Worm (Caenorhabditis elegans) whole organism, mixed stage, embryonic: ENCODE measurements around the gene F36H1.3.

Experiments
- M03D4.4 ChIP-seq: sonication (generic microtip); optimal IDR thresholded peaks from 2 replicates; lab custom pipeline; 2017; ENCODE audit warnings: mild to moderate bottlenecking, missing genetic modification characterization, missing compliant biosample characterization
- bed-3 ChIP-seq: fragments of 200-800 bp; sonication (Bioruptor generic); optimal IDR thresholded peaks from 3 replicates; lab custom pipeline; 2018; ENCODE audit warnings: mild to moderate bottlenecking, missing genetic modification characterization, moderate library complexity, missing compliant biosample characterization
- blmp-1 ChIP-seq: fragments of 150-350 bp; optimal IDR thresholded peaks from 2 replicates; lab custom pipeline; 2014; ENCODE audit warnings: missing biosample characterization, missing genetic modification characterization
- ceh-39 ChIP-seq: fragments of 150-350 bp; optimal IDR thresholded peaks from 2 replicates; lab custom pipeline; 2014; ENCODE audit warnings: missing biosample characterization, missing genetic modification characterization
- ceh-43 ChIP-seq: fragments of 200-800 bp; sonication (Bioruptor generic); optimal IDR thresholded peaks from 2 replicates; lab custom pipeline; 2018; ENCODE audit warnings: mild to moderate bottlenecking, missing genetic modification characterization, moderate library complexity, missing compliant biosample characterization
- ceh-83 ChIP-seq: fragments of 200-800 bp; sonication (Bioruptor generic); optimal IDR thresholded peaks from 2 replicates; lab custom pipeline; 2018; ENCODE audit warnings: mild to moderate bottlenecking, missing genetic modification characterization, missing compliant biosample characterization
- ces-1 ChIP-seq: fragments of 150-350 bp; optimal IDR thresholded peaks from 2 replicates; lab custom pipeline; 2014; ENCODE audit warnings: missing biosample characterization, missing genetic modification reagents, missing genetic modification characterization
- cnd-1 ChIP-seq: fragments of 200-800 bp; sonication (Bioruptor generic); optimal IDR thresholded peaks from 2 replicates; lab custom pipeline; 2018; ENCODE audit warnings: mild to moderate bottlenecking, missing genetic modification characterization, missing compliant biosample characterization
- drap-1 ChIP-seq: fragments of 200-800 bp; sonication (Bioruptor generic); optimal IDR thresholded peaks from 3 replicates; lab custom pipeline; 2018; ENCODE audit warnings: mild to moderate bottlenecking, missing genetic modification characterization, missing compliant biosample characterization
- elt-1 ChIP-seq: sonication (generic microtip); optimal IDR thresholded peaks from 2 replicates; lab custom pipeline; 2017; ENCODE audit warnings: missing genetic modification characterization, mild to moderate bottlenecking, missing compliant biosample characterization, antibody characterized with exemption, moderate library complexity, borderline replicate concordance; ENCODE audit not compliant: insufficient read depth
- elt-3 ChIP-seq: fragments of 150-350 bp; optimal IDR thresholded peaks from 2 replicates; lab custom pipeline; 2014; ENCODE audit warnings: missing biosample characterization, missing genetic modification characterization
- flh-1 ChIP-seq: fragments of 200-800 bp; sonication (Bioruptor generic); optimal IDR thresholded peaks from 2 replicates; lab custom pipeline; 2018; ENCODE audit warnings: mild to moderate bottlenecking, missing genetic modification characterization, moderate library complexity, missing compliant biosample characterization
- ham-2 ChIP-seq: fragments of 200-800 bp; sonication (Bioruptor generic); optimal IDR thresholded peaks from 2 replicates; lab custom pipeline; 2018; ENCODE audit warnings: mild to moderate bottlenecking, missing genetic modification characterization, missing compliant biosample characterization
- hlh-1 ChIP-seq: fragments of 150-350 bp; optimal IDR thresholded peaks from 2 replicates; lab custom pipeline; 2014; ENCODE audit warnings: missing biosample characterization, missing genetic modification reagents, missing genetic modification characterization
- lin-13 ChIP-seq: fragments of 150-350 bp; optimal IDR thresholded peaks from 2 replicates; lab custom pipeline; 2014; ENCODE audit warnings: missing biosample characterization, missing genetic modification characterization
- lin-32 ChIP-seq: fragments of 200-800 bp; sonication (Bioruptor generic); optimal IDR thresholded peaks from 2 replicates; lab custom pipeline; 2018; ENCODE audit warnings: mild to moderate bottlenecking, missing genetic modification characterization, missing compliant biosample characterization
- lsy-2 ChIP-seq: fragments of 150-350 bp; optimal IDR thresholded peaks from 2 replicates; lab custom pipeline; 2014; ENCODE audit warnings: missing biosample characterization, missing genetic modification characterization
- mab-5 ChIP-seq: fragments of 150-350 bp; optimal IDR thresholded peaks from 2 replicates; lab custom pipeline; 2014; ENCODE audit warnings: missing biosample characterization, missing genetic modification characterization
- mep-1 ChIP-seq: fragments of 150-350 bp; optimal IDR thresholded peaks from 2 replicates; lab custom pipeline; 2017; ENCODE audit warnings: missing biosample characterization, missing genetic modification reagents, missing genetic modification characterization, inconsistent platforms
- mls-2 ChIP-seq: sonication (generic microtip); optimal IDR thresholded peaks from 2 replicates; lab custom pipeline; 2016; ENCODE audit warnings: mild to moderate bottlenecking, missing genetic modification characterization, moderate library complexity, missing compliant biosample characterization
- nhr-12 ChIP-seq: fragments of 150-350 bp; optimal IDR thresholded peaks from 2 replicates; lab custom pipeline; 2014; ENCODE audit warnings: missing biosample characterization, missing genetic modification characterization
- nhr-2 ChIP-seq: fragments of 150-350 bp; optimal IDR thresholded peaks from 2 replicates; lab custom pipeline; 2014; ENCODE audit warnings: missing biosample characterization, missing genetic modification characterization
- nhr-237 ChIP-seq: fragments of 150-350 bp; optimal IDR thresholded peaks from 2 replicates; lab custom pipeline; 2014; ENCODE audit warnings: missing biosample characterization, missing genetic modification characterization
- nhr-28 ChIP-seq: fragments of 150-350 bp; optimal IDR thresholded peaks from 2 replicates; lab custom pipeline; 2014; ENCODE audit warnings: missing biosample characterization, missing genetic modification characterization
- nhr-76 ChIP-seq: sonication (generic microtip); optimal IDR thresholded peaks from 2 replicates; lab custom pipeline; 2017; ENCODE audit warnings: missing biosample characterization, missing genetic modification characterization
- pha-4 ChIP-seq: fragments of 150-350 bp; optimal IDR thresholded peaks from 2 replicates; lab custom pipeline; 2018; ENCODE audit warnings: missing biosample characterization, missing genetic modification reagents, missing genetic modification characterization
- sem-2 ChIP-seq: fragments of 200-800 bp; sonication (Bioruptor generic); optimal IDR thresholded peaks from 2 replicates; lab custom pipeline; 2018; ENCODE audit warnings: mild to moderate bottlenecking, missing genetic modification characterization, missing compliant biosample characterization
- snpc-4 ChIP-seq: fragments of 150-350 bp; optimal IDR thresholded peaks from 2 replicates; lab custom pipeline; 2014; ENCODE audit warnings: missing biosample characterization, missing genetic modification characterization
- sptf-1 ChIP-seq: sonication (generic microtip); optimal IDR thresholded peaks from 2 replicates; lab custom pipeline; 2017; ENCODE audit warnings: mild to moderate bottlenecking, missing genetic modification characterization, moderate library complexity, missing compliant biosample characterization
- tbx-8 ChIP-seq: fragments of 200-800 bp; sonication (Bioruptor generic); optimal IDR thresholded peaks from 2 replicates; lab custom pipeline; 2018; ENCODE audit warnings: mild to moderate bottlenecking, missing genetic modification characterization, moderate library complexity, missing compliant biosample characterization
- unc-120 ChIP-seq: sonication (generic microtip); optimal IDR thresholded peaks from 2 replicates; lab custom pipeline; 2017; ENCODE audit warnings: missing genetic modification characterization, missing compliant biosample characterization; ENCODE audit not compliant: poor library complexity, severe bottlenecking
- unc-39 ChIP-seq: fragments of 150-350 bp; optimal IDR thresholded peaks from 2 replicates; lab custom pipeline; 2014; ENCODE audit warnings: missing biosample characterization, missing genetic modification characterization
- unc-62 ChIP-seq: fragments of 150-350 bp; optimal IDR thresholded peaks from 2 replicates; lab custom pipeline; 2014; ENCODE audit warnings: missing biosample characterization, missing genetic modification reagents, missing genetic modification characterization
- zip-8 ChIP-seq: fragments of 150-350 bp; optimal IDR thresholded peaks from 2 replicates; lab custom pipeline; 2014; ENCODE audit warnings: missing biosample characterization, missing genetic modification characterization
- ztf-11 ChIP-seq: fragments of 150-350 bp; optimal IDR thresholded peaks from 2 replicates; lab custom pipeline; 2014; ENCODE audit warnings: missing biosample characterization, missing genetic modification characterization

The F36H1.3 gene

ce11 chrIV:11019962-11020550, 29.9 kb upstream of the F36H1.3 start, which contains the start of gene F13H10.8:
F13H10.8 (plus strand) TSS chrIV:11020517.
- no peak for TF ChIP-seq mls-2
- TF ChIP-seq bed-3 (GFP tag; lab: Kevin White, UChicago): no peak
- TF ChIP-seq mep-1 (tag; lab: Kevin White, UChicago): peak; percentile 38
- TF ChIP-seq lsy-2 (tag; lab: Kevin White, UChicago): peak; percentile 7
- TF ChIP-seq ces-1 (GFP tag; lab: Kevin White, UChicago): peak; percentile 76
- TF ChIP-seq tbx-8 (GFP tag; lab: Kevin White, UChicago): no peak
- no peak for TF ChIP-seq M03D4.4 (tag; lab: Kevin White, UChicago)
- no peak for TF ChIP-seq pha-4 (tag; lab: Kevin White, UChicago)
- no peak for TF ChIP-seq drap-1 (GFP tag; lab: Kevin White, UChicago)

- TF ChIP-seq zip-8 (no peak), elt-1 (peak; percentile 47)
Measured at ce11 chrIV:11021512-11022268, 28.2 kb upstream of the F36H1.3 start, which contains the start of gene mogs-1. mogs-1 (minus strand) TSS chrIV:11021928.

ce11 chrIV:11022303-11022702, 27.6 kb upstream of the F36H1.3 start, which contains the start of gene alh-3:
alh-3 (plus strand) TSS chrIV:11022603.
- no peak for TF ChIP-seq ces-1 (GFP tag; lab: Kevin White, UChicago)
- no peak for TF ChIP-seq nhr-76 (tag; lab: Kevin White, UChicago)
- no peak for TF ChIP-seq ceh-83 (GFP tag; lab: Kevin White, UChicago)
- no peak for TF ChIP-seq nhr-237 (tag; lab: Kevin White, UChicago)
- TF ChIP-seq bed-3 (GFP tag; lab: Kevin White, UChicago): no peak
- TF ChIP-seq lin-13: no peak
- no peak for TF ChIP-seq sem-2 (GFP tag; lab: Kevin White, UChicago)
- TF ChIP-seq ztf-11 (tag; lab: Kevin White, UChicago): no peak
- no peak for TF ChIP-seq mep-1 (tag; lab: Kevin White, UChicago)
- no peak for TF ChIP-seq cnd-1 (tag; lab: Kevin White, UChicago)
- TF ChIP-seq sptf-1 (tag; lab: Kevin White, UChicago): no peak

- TF ChIP-seq zip-8 (no peak), ces-1 (GFP tag; lab: Kevin White, UChicago) (peak; percentile 58), ceh-39 (peak; percentile 89), lin-13 (peak; percentile 91), snpc-4 (tag; lab: Kevin White, UChicago) (no peak), M03D4.4 (tag; lab: Kevin White, UChicago) (peak; percentile 99), mab-5 (tag; lab: Kevin White, UChicago) (peak; percentile 76), cnd-1 (tag; lab: Kevin White, UChicago) (peak; percentile 99), elt-3 (tag; lab: Kevin White, UChicago) (peak; percentile 5), ham-2 (GFP tag; lab: Kevin White, UChicago) (peak; percentile 95), lin-32 (peak; percentile 98), unc-39 (tag; lab: Kevin White, UChicago) (peak; percentile 88), sptf-1 (tag; lab: Kevin White, UChicago) (peak; percentile 99), mep-1 (tag; lab: Kevin White, UChicago) (peak; percentile 96), pha-4 (tag; lab: Kevin White, UChicago) (peak; percentile 93), ceh-43 (GFP tag; lab: Kevin White, UChicago) (peak; percentile 96), mls-2 (peak; percentile 100), flh-1 (GFP tag; lab: Kevin White, UChicago) (peak; percentile 95), lsy-2 (tag; lab: Kevin White, UChicago) (peak; percentile 48), nhr-28 (tag; lab: Kevin White, UChicago) (peak; percentile 84), ceh-83 (GFP tag; lab: Kevin White, UChicago) (peak; percentile 100), nhr-237 (tag; lab: Kevin White, UChicago) (no peak), ztf-11 (tag; lab: Kevin White, UChicago) (peak; percentile 93), tbx-8 (GFP tag; lab: Kevin White, UChicago) (peak; percentile 98), unc-62 (peak; percentile 88), elt-1 (peak; percentile 2), nhr-12 (tag; lab: Kevin White, UChicago) (peak; percentile 97), sem-2 (GFP tag; lab: Kevin White, UChicago) (peak; percentile 98), hlh-1 (tag; lab: Kevin White, UChicago) (peak; percentile 79), nhr-76 (tag; lab: Kevin White, UChicago) (peak; percentile 76), unc-120 (tag; lab: Kevin White, UChicago) (peak; percentile 99), nhr-2 (peak; percentile 87), blmp-1 (no peak), bed-3 (GFP tag; lab: Kevin White, UChicago) (peak; percentile 95), drap-1 (GFP tag; lab: Kevin White, UChicago) (peak; percentile 99)
Measured at ce11 chrIV:11025941-11026340, 24.0 kb upstream of the F36H1.3 start.
